Fruit fly (Drosophila melanogaster) whole organism, pupa: ENCODE results near the gene RpS28a.
A peak's percentile ranks its signal among the peaks of the same experiment; 100 is the strongest.

Experiments used
- CG10348 ChIP-seq: fragments of 200-800 bp; sonication (Bioruptor generic); IDR thresholded peaks from 2 replicates; pipeline ENCODE4 v1.3.6; 2022; ENCODE audit warnings: missing biosample characterization, missing genetic modification characterization
- CG12605 ChIP-seq: fragments of 200-800 bp; sonication (Bioruptor generic); IDR thresholded peaks from 2 replicates; pipeline ENCODE4 v1.3.6; 2022; ENCODE audit warnings: missing biosample characterization, missing genetic modification characterization
- CG13204 ChIP-seq: fragments of 200-800 bp; sonication (Bioruptor generic); optimal IDR thresholded peaks from 2 replicates; lab custom pipeline; 2018; ENCODE audit warnings: missing biosample characterization, mild to moderate bottlenecking, missing genetic modification characterization, moderate library complexity
- CG14655 ChIP-seq: fragments of 200-800 bp; sonication (Bioruptor generic); optimal IDR thresholded peaks from 3 replicates; lab custom pipeline; 2017; ENCODE audit warnings: mild to moderate bottlenecking, missing biosample characterization, missing genetic modification reagents, missing genetic modification characterization
- CG15710 ChIP-seq: fragments of 200-800 bp; sonication (Bioruptor generic); optimal IDR thresholded peaks from 2 replicates; lab custom pipeline; 2018; ENCODE audit warnings: missing biosample characterization, mild to moderate bottlenecking, missing genetic modification characterization, moderate library complexity
- CG17806 ChIP-seq: fragments of 200-800 bp; sonication (Bioruptor generic); optimal IDR thresholded peaks from 2 replicates; lab custom pipeline; 2018; ENCODE audit warnings: missing biosample characterization, mild to moderate bottlenecking, missing genetic modification characterization, moderate library complexity
- CG32121 ChIP-seq: fragments of 200-800 bp; sonication (Bioruptor generic); IDR thresholded peaks from 2 replicates; pipeline ENCODE4 v1.3.6; 2022; ENCODE audit warnings: missing biosample characterization, missing genetic modification characterization
- CG34367 ChIP-seq: fragments of 200-800 bp; sonication (Bioruptor generic); optimal IDR thresholded peaks from 2 replicates; lab custom pipeline; 2018; ENCODE audit warnings: missing biosample characterization, mild to moderate bottlenecking, missing genetic modification characterization
- CG4496 ChIP-seq: fragments of 200-800 bp; sonication (Bioruptor generic); IDR thresholded peaks from 3 replicates; pipeline ENCODE4 v1.3.6; 2022; ENCODE audit warnings: missing biosample characterization, missing genetic modification characterization
- CG8159 ChIP-seq: fragments of 200-800 bp; sonication (Bioruptor generic); optimal IDR thresholded peaks from 3 replicates; lab custom pipeline; 2018; ENCODE audit warnings: missing biosample characterization, mild to moderate bottlenecking, missing genetic modification characterization, moderate library complexity
- CG8301 ChIP-seq: fragments of 200-800 bp; sonication (Bioruptor generic); optimal IDR thresholded peaks from 2 replicates; lab custom pipeline; 2018; ENCODE audit warnings: missing biosample characterization, mild to moderate bottlenecking, missing genetic modification characterization
- CG9948 ChIP-seq: fragments of 200-800 bp; sonication (Bioruptor generic); optimal IDR thresholded peaks from 2 replicates; lab custom pipeline; 2018; ENCODE audit warnings: missing biosample characterization, mild to moderate bottlenecking, missing genetic modification characterization, moderate library complexity
- D1 ChIP-seq: fragments of 200-800 bp; sonication (Bioruptor generic); optimal IDR thresholded peaks from 2 replicates; lab custom pipeline; 2018; ENCODE audit warnings: missing biosample characterization, mild to moderate bottlenecking, missing genetic modification characterization, moderate library complexity
- EcR ChIP-seq: fragments of 200-800 bp; sonication (Bioruptor generic); optimal IDR thresholded peaks from 3 replicates; lab custom pipeline; 2019; ENCODE audit warnings: missing biosample characterization, missing genetic modification characterization, mild to moderate bottlenecking, moderate library complexity, missing genetic modification reagents
- Ets98B ChIP-seq: fragments of 200-800 bp; sonication (Bioruptor generic); IDR thresholded peaks from 2 replicates; pipeline ENCODE4 v1.3.6; 2022; ENCODE audit warnings: missing biosample characterization, missing genetic modification characterization
- Pif1A ChIP-seq: fragments of 200-800 bp; sonication (Bioruptor generic); optimal IDR thresholded peaks from 3 replicates; lab custom pipeline; 2016; ENCODE audit warnings: missing biosample characterization, missing genetic modification characterization
- Pif1B ChIP-seq: fragments of 200-800 bp; sonication (Bioruptor generic); optimal IDR thresholded peaks from 3 replicates; lab custom pipeline; 2016; ENCODE audit warnings: missing biosample characterization, missing genetic modification characterization
- Snoo ChIP-seq: fragments of 200-800 bp; sonication (Bioruptor generic); optimal IDR thresholded peaks from 3 replicates; lab custom pipeline; 2017; ENCODE audit warnings: missing biosample characterization, mild to moderate bottlenecking, missing genetic modification characterization, inconsistent platforms
- fd96Ca ChIP-seq: fragments of 200-800 bp; sonication (Bioruptor generic); IDR thresholded peaks from 3 replicates; pipeline ENCODE4 v1.3.6; 2022; ENCODE audit warnings: missing biosample characterization, missing genetic modification characterization
- gl ChIP-seq: fragments of 200-800 bp; sonication (Bioruptor generic); optimal IDR thresholded peaks from 2 replicates; lab custom pipeline; 2018; ENCODE audit warnings: missing biosample characterization, mild to moderate bottlenecking, missing genetic modification characterization
- rn ChIP-seq: fragments of 200-800 bp; sonication (Bioruptor generic); IDR thresholded peaks from 2 replicates; pipeline ENCODE4 v1.3.6; 2022; ENCODE audit warnings: missing biosample characterization, missing genetic modification characterization

RpS28a gene

DNA sequence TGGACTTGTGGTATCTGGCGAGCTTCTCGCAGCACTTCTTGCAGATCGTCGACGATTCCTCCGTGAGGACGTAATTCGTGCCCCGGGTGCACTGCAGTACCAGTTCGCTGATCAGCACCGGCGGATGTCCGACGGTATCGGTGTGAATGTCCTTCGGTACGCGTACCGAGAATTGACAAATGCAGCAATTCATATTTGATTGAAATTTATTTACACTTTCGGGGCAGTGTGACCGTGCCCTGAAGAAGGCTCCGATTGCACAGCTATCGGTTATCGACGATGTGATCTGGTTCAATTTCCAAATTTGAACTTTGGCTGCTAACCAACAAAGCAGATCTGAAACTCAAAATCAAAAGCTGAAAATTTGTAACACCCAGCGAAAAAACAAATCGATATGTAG lies 14.2 kb upstream of the RpS28a start, which contains the start of gene ZIPIC:
Gene ZIPIC (minus strand): TSS at position 262 of the 400 bp plus-strand sequence.
- TF ChIP-seq CG8301 (tag; lab: Kevin White, UChicago) (no peak), CG32121 (GFP tag; lab: Robert Waterston, UW) (no peak), Pif1A (GFP tag; lab: Kevin White, UChicago) (no peak), CG17806 (no peak), Ets98B (GFP tag; lab: Robert Waterston, UW) (no peak), CG8159 (tag; lab: Kevin White, UChicago) (no peak), gl (tag; lab: Kevin White, UChicago) (no peak), D1 (no peak), CG9948 (tag; lab: Kevin White, UChicago) (no peak), CG15710 (tag; lab: Kevin White, UChicago) (no peak), CG14655 (GFP tag; lab: Kevin White, UChicago) (no peak), CG34367 (tag; lab: Kevin White, UChicago) (no peak), CG4496 (GFP tag; lab: Robert Waterston, UW) (no peak), EcR (GFP tag; lab: Kevin White, UChicago) (no peak), rn (GFP tag; lab: Robert Waterston, UW) (no peak), CG12605 (GFP tag; lab: Robert Waterston, UW) (no peak)

dm6 chr3R:30032281-30032680 lies 9.8 kb upstream of the RpS28a start:
- TF ChIP-seq CG14655 (GFP tag; lab: Kevin White, UChicago) (no peak), CG15710 (tag; lab: Kevin White, UChicago) (no peak), Pif1A (GFP tag; lab: Kevin White, UChicago) (no peak), rn (GFP tag; lab: Robert Waterston, UW) (no peak), CG34367 (tag; lab: Kevin White, UChicago) (no peak), CG8159 (tag; lab: Kevin White, UChicago) (no peak), CG12605 (GFP tag; lab: Robert Waterston, UW) (no peak), CG8301 (tag; lab: Kevin White, UChicago) (no peak), CG9948 (tag; lab: Kevin White, UChicago) (no peak), CG4496 (GFP tag; lab: Robert Waterston, UW) (no peak), gl (tag; lab: Kevin White, UChicago) (no peak), D1 (no peak), CG17806 (no peak), CG10348 (GFP tag; lab: Robert Waterston, UW) (no peak), fd96Ca (no peak), Snoo (no peak), CG32121 (GFP tag; lab: Robert Waterston, UW) (no peak), CG13204 (no peak)
- TF ChIP-seq, all 21 proteins: peak for 0

DNA sequence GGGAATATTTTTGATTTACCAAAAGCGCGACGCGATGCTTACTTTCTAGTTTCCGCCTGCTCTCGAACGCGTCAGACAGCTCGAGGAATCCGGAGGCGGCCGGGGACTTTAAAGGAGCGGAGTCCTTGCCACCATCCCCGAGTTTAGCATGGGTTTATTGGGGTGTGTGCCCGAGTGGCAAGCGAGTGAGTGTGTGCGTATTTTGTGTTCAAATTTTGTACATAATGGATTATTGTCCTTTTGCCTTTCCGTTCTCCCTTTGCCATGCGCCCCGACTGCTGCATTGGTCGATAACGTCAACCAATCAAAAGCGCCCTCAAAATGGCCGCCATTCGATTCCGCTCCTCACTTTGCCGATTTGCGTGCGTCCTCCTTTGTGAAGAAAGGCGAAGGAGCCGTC lies 7.6 kb upstream of the RpS28a start:
- TF ChIP-seq CG13204, result no peak
- TF ChIP-seq Pif1B (GFP tag; lab: Kevin White, UChicago), result no peak
- TF ChIP-seq CG15710 (tag; lab: Kevin White, UChicago), result no peak
- no peak for TF ChIP-seq CG8159 (tag; lab: Kevin White, UChicago)
- TF ChIP-seq CG17806, result no peak
- no peak for TF ChIP-seq CG34367 (tag; lab: Kevin White, UChicago)
- no peak for TF ChIP-seq CG32121 (GFP tag; lab: Robert Waterston, UW)
- no peak for TF ChIP-seq CG9948 (tag; lab: Kevin White, UChicago)
- TF ChIP-seq rn (GFP tag; lab: Robert Waterston, UW), result no peak
- no peak for TF ChIP-seq fd96Ca
- TF ChIP-seq gl (tag; lab: Kevin White, UChicago), result no peak
- TF ChIP-seq CG10348 (GFP tag; lab: Robert Waterston, UW), result no peak
- TF ChIP-seq EcR (GFP tag; lab: Kevin White, UChicago), result no peak
- TF ChIP-seq D1, result no peak
- no peak for TF ChIP-seq Ets98B (GFP tag; lab: Robert Waterston, UW)

- TF ChIP-seq EcR (GFP tag; lab: Kevin White, UChicago) (no peak), gl (tag; lab: Kevin White, UChicago) (no peak), CG15710 (tag; lab: Kevin White, UChicago) (no peak), Snoo (no peak), CG32121 (GFP tag; lab: Robert Waterston, UW) (no peak), D1 (no peak), CG8159 (tag; lab: Kevin White, UChicago) (no peak), CG10348 (GFP tag; lab: Robert Waterston, UW) (no peak), fd96Ca (no peak), Pif1A (GFP tag; lab: Kevin White, UChicago) (no peak), CG34367 (tag; lab: Kevin White, UChicago) (no peak), CG12605 (GFP tag; lab: Robert Waterston, UW) (no peak), CG4496 (GFP tag; lab: Robert Waterston, UW) (no peak)
- TF ChIP-seq, all 21 proteins: peak for 0
Observed at dm6 chr3R:30023445-30023844, 997 bp upstream of the RpS28a start.

DNA sequence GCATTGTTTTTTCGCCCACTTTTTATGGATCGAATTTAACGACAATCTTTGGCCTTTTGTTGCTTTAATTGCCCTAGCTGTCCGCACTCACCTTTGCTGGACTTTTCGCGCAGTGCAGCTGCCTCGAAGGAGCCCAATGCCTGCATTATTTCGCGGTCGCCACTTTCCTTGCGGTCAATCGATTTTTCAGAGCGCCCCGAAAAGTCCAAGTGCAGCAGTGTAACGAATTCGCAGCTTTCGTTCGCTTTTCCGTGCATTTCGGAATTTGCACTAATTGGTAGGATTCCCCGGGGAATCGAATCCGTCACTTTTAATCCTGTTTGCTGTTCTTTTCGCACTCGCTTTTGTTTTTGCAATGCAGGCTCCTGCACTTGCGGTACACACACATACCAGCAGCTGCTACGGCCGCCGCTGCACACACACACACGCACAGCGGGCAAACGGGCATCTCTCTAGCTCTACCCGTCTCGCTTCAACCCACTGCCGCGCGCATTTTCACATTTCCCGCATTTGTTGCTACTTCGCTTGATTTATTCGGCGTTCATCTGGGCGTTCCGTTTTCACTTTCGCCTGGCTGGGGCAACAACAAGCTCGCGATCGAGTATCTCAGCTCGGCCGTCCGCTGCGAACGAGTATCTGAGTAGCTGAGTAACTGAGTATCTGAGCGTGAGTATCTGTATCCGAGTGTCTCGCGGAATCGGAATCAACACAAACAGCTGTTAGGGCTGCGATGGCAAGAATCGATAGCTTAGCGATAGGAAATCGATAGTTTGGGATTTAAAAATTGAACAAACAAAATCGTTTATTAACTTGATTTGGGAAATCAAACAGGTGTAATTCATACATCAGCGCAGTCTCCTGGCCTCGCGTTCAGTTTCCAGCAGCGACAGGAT lies 643 bp downstream of the RpS28a start, which contains the start of gene Mgat2:
Gene Mgat2 (minus strand): TSS at position 663 of the 893 bp plus-strand sequence.
- no peak; the same call in 1 of the 2 replicates for TF ChIP-seq CG32121 (GFP tag; lab: Robert Waterston, UW)
- peak; percentile 98 for TF ChIP-seq CG13204
- TF ChIP-seq rn (GFP tag; lab: Robert Waterston, UW), result no peak
- peak; percentile 17 for TF ChIP-seq Snoo
- no peak for TF ChIP-seq CG14655 (GFP tag; lab: Kevin White, UChicago)
- peak; percentile 61; the same call in 2 of the 3 replicates for TF ChIP-seq CG4496 (GFP tag; lab: Robert Waterston, UW)
- TF ChIP-seq fd96Ca, result no peak
- TF ChIP-seq gl (tag; lab: Kevin White, UChicago), result no peak
- TF ChIP-seq D1, result no peak
- TF ChIP-seq CG12605 (GFP tag; lab: Robert Waterston, UW), result peak; percentile 47
- no peak for TF ChIP-seq CG10348 (GFP tag; lab: Robert Waterston, UW)
- TF ChIP-seq EcR (GFP tag; lab: Kevin White, UChicago), result no peak
- TF ChIP-seq CG9948 (tag; lab: Kevin White, UChicago), result no peak
- TF ChIP-seq Ets98B (GFP tag; lab: Robert Waterston, UW), result peak; percentile 65; the same call in 1 of the 2 replicates
- TF ChIP-seq CG34367 (tag; lab: Kevin White, UChicago), result no peak
- TF ChIP-seq CG8301 (tag; lab: Kevin White, UChicago), result no peak
- no peak for TF ChIP-seq Pif1B (GFP tag; lab: Kevin White, UChicago)
- TF ChIP-seq CG8159 (tag; lab: Kevin White, UChicago), result no peak
- TF ChIP-seq CG15710 (tag; lab: Kevin White, UChicago), result no peak
- peak; percentile 2 for TF ChIP-seq CG17806
- TF ChIP-seq Pif1A (GFP tag; lab: Kevin White, UChicago), result no peak
- TF ChIP-seq, all 21 proteins: peak for 6
